Fruit fly (Drosophila melanogaster) whole organism, pupa: Measurements from ENCODE around the gene RpL13A.

Experiments used
- CG13204 ChIP-seq: fragments of 200-800 bp; sonication (Bioruptor generic); optimal IDR thresholded peaks from 2 replicates; lab custom pipeline; 2018; ENCODE audit warnings: missing biosample characterization, mild to moderate bottlenecking, missing genetic modification characterization, moderate library complexity
- CG4496 ChIP-seq: fragments of 200-800 bp; sonication (Bioruptor generic); IDR thresholded peaks from 3 replicates; pipeline ENCODE4 v1.3.6; 2022; ENCODE audit warnings: missing biosample characterization, missing genetic modification characterization

dm6 chr3R:5606477-5606876 lies 17.8 kb upstream of the RpL13A start, which contains the start of gene asl:
- TF ChIP-seq CG4496 (GFP tag; lab: Robert Waterston, UW) (peak; percentile 58; the same call in 1 of the 3 replicates), CG13204 (GFP tag; lab: Kevin White, UChicago) (no peak)
